Fruit fly (Drosophila melanogaster): ENCODE measurements around the gene CG18788.

DNA sequence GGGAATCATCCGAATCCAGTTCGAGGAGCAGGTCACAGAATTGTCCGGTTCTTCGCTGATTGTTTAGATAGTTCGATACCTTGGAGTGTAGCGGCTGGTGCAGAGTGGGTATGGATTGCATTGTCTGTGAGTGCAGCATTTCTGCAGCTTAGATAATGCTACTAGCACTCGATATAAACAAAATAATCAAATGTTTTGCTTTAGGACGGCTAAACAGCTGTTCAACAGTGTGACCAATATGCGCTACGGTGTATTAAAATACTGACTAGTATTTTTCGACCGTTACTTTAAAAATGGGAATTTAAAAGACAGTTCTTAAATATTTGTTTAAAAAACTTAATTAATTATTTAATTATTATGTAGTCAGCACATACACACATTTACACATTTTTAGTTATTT is 14.7 kb downstream of the CG18788 start, which contains the start of gene Plzf:
- TF ChIP-seq pan (optimal IDR thresholded peaks at IDR 0.05), result no peak
- TF ChIP-seq CG8478 (optimal IDR thresholded peaks at IDR 0.05), result no peak
